Worm (Caenorhabditis elegans): ENCODE measurements around the gene deg-1.
A peak's percentile ranks its signal among the peaks of the same experiment; 100 is the strongest.

deg-1 gene

DNA sequence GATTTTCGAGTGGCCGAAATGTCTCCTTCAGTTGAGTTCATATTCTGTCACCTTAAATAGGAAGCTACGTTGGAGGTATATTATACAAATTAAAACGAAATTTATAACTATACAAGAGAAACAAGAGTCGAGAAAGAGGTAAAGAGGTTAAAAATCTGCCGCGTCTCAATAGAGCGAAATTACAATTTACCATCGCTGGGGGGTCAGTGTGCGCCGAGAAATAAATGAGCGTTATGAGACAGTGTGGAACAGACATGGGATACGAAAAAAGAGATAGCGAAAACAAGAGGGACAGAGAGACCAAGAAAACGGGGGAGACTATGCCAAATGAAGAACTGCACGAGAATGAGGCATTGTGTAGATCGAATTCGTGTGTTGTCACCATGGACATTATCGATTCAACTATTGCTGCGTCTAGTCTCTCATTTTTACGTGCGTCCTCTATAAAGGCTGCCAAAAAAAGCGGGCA, 35.0 kb downstream of the deg-1 start, which contains the start of gene ZK154.5:
Gene ZK154.5 (minus strand): TSS at position 51 of the 469 bp plus-strand sequence.
- TF ChIP-seq lin-54 (GFP tag; optimal IDR thresholded peaks at IDR 0.05): no peak
- peak; percentile 89 for TF ChIP-seq hmg-1.2 (GFP tag; IDR thresholded peaks at IDR 0.05)
- no peak for TF ChIP-seq mes-4 (tag; optimal IDR thresholded peaks at IDR 0.05)
- TF ChIP-seq F10E7.11 (tag; optimal IDR thresholded peaks at IDR 0.05): no peak
- no peak for TF ChIP-seq ZK185.1 (tag; optimal IDR thresholded peaks at IDR 0.05; ENCODE audit: poor library complexity, severe bottlenecking)
- no peak for TF ChIP-seq egl-44 (GFP tag; IDR thresholded peaks at IDR 0.05)
- no peak for TF ChIP-seq mxl-1 (tag; optimal IDR thresholded peaks at IDR 0.05)
- no peak for TF ChIP-seq madf-8 (GFP tag; conservative IDR thresholded peaks at IDR 0.05)
- peak; percentile 47 for TF ChIP-seq attf-5 (GFP tag; optimal IDR thresholded peaks at IDR 0.05)
- TF ChIP-seq rpc-1 (optimal IDR thresholded peaks at IDR 0.05): no peak
- TF ChIP-seq rpc-1 (tag; optimal IDR thresholded peaks at IDR 0.05): no peak
- peak; percentile 48 for TF ChIP-seq gei-17 (GFP tag; optimal IDR thresholded peaks at IDR 0.05)
- TF ChIP-seq let-607 (tag; optimal IDR thresholded peaks at IDR 0.05): peak; percentile 40 to 54
- TF ChIP-seq nhr-179 (tag; optimal IDR thresholded peaks at IDR 0.05): no peak
- TF ChIP-seq die-1 (tag; optimal IDR thresholded peaks at IDR 0.05): no peak
- TF ChIP-seq F39B2.1 (GFP tag; IDR thresholded peaks at IDR 0.05): no peak
- no peak for TF ChIP-seq sea-2 (GFP tag; IDR thresholded peaks at IDR 0.05)
- TF ChIP-seq C06A6.2 (GFP tag; conservative IDR thresholded peaks at IDR 0.05): no peak
- peak; percentile 31 for TF ChIP-seq ceh-27 (GFP tag; optimal IDR thresholded peaks at IDR 0.05)
- TF ChIP-seq ama-1 (optimal IDR thresholded peaks at IDR 0.05): no peak
- no peak for TF ChIP-seq ama-1 (GFP tag; optimal IDR thresholded peaks at IDR 0.05)
- TF ChIP-seq rec-8 (tag; optimal IDR thresholded peaks at IDR 0.05): no peak
- TF ChIP-seq akir-1 (GFP tag; optimal IDR thresholded peaks at IDR 0.05): no peak
- TF ChIP-seq madf-3 (GFP tag; IDR thresholded peaks at IDR 0.05): no peak
- no peak for TF ChIP-seq tlf-1 (GFP tag; optimal IDR thresholded peaks at IDR 0.05)
- TF ChIP-seq ceh-40 (GFP tag; IDR thresholded peaks at IDR 0.05): no peak
- TF ChIP-seq pbrm-1 (GFP tag; IDR thresholded peaks at IDR 0.05): no peak
- TF ChIP-seq egl-18 (GFP tag; IDR thresholded peaks at IDR 0.05): no peak
- no peak for TF ChIP-seq nfyb-1 (GFP tag; IDR thresholded peaks at IDR 0.05)
- no peak for TF ChIP-seq F23B12.7 (tag; optimal IDR thresholded peaks at IDR 0.05; ENCODE audit: insufficient read depth)
- TF ChIP-seq egrh-3 (GFP tag; IDR thresholded peaks at IDR 0.05): no peak
- TF ChIP-seq Y79H2A.3 (GFP tag; conservative IDR thresholded peaks at IDR 0.05): no peak
- no peak for TF ChIP-seq aptf-2 (GFP tag; conservative IDR thresholded peaks at IDR 0.05)
- TF ChIP-seq F55B11.4 (tag; optimal IDR thresholded peaks at IDR 0.05; ENCODE audit: borderline replicate concordance, insufficient read depth): no peak
- TF ChIP-seq xnd-1 (tag; optimal IDR thresholded peaks at IDR 0.05): no peak
- TF ChIP-seq cebp-2 (GFP tag; IDR thresholded peaks at IDR 0.05): no peak
- no peak for TF ChIP-seq ztf-25 (GFP tag; IDR thresholded peaks at IDR 0.05)
- no peak for TF ChIP-seq ztf-26 (tag; optimal IDR thresholded peaks at IDR 0.05)
- TF ChIP-seq Y56A3A.18 (GFP tag; IDR thresholded peaks at IDR 0.05): no peak
- 0 out of 2 replicates have a peak, but pooled peaks have one; percentile 16 for TF ChIP-seq rcor-1 (GFP tag; IDR thresholded peaks at IDR 0.05)
- TF ChIP-seq lin-40 (tag; optimal IDR thresholded peaks at IDR 0.05): no peak
- TF ChIP-seq hlh-12 (tag; optimal IDR thresholded peaks at IDR 0.05): no peak
- TF ChIP-seq K12H6.12 (tag; optimal IDR thresholded peaks at IDR 0.05): no peak
- TF ChIP-seq unc-62 (GFP tag; optimal IDR thresholded peaks at IDR 0.05): no peak
- TF ChIP-seq nhr-80 (tag; optimal IDR thresholded peaks at IDR 0.05): peak; percentile 55
- no peak for TF ChIP-seq athp-1 (tag; optimal IDR thresholded peaks at IDR 0.05)
- peak; percentile 14 for TF ChIP-seq tbp1 (GFP tag; optimal IDR thresholded peaks at IDR 0.05)
- no peak for TF ChIP-seq Y53F4B.3 (GFP tag; IDR thresholded peaks at IDR 0.05)
- TF ChIP-seq cebp-1 (GFP tag; IDR thresholded peaks at IDR 0.05): no peak
- TF ChIP-seq cebp-1 (tag; optimal IDR thresholded peaks at IDR 0.05): peak; percentile 63
- no peak for TF ChIP-seq F33H1.4 (GFP tag; IDR thresholded peaks at IDR 0.05)

Measured in whole organism, young adult.